Worm (Caenorhabditis elegans) whole organism, late embryonic: ENCODE measurements around the gene lys-5.

ENCODE experiments used
- K09A11.1 ChIP-seq: sonication (generic microtip); optimal IDR thresholded peaks from 2 replicates; lab custom pipeline; 2017; ENCODE audit warnings: antibody characterized with exemption, mild to moderate bottlenecking, missing genetic modification characterization, missing compliant biosample characterization; ENCODE audit not compliant: insufficient read depth
- ama-1 ChIP-seq: fragments of 150-350 bp; optimal IDR thresholded peaks from 2 replicates; lab custom pipeline; 2014
- ceh-14 ChIP-seq: sonication (generic microtip); optimal IDR thresholded peaks from 2 replicates; lab custom pipeline; 2016; ENCODE audit warnings: missing genotype, missing genetic modification characterization, missing compliant biosample characterization
- ceh-19 ChIP-seq: fragments of 200-800 bp; sonication (Bioruptor generic); optimal IDR thresholded peaks from 2 replicates; lab custom pipeline; 2018; ENCODE audit warnings: mild to moderate bottlenecking, missing genetic modification characterization, missing compliant biosample characterization
- ceh-34 ChIP-seq: sonication (generic microtip); optimal IDR thresholded peaks from 2 replicates; lab custom pipeline; 2016; ENCODE audit warnings: mild to moderate bottlenecking, missing genetic modification characterization, missing compliant biosample characterization
- ceh-6 ChIP-seq: fragments of 200-800 bp; sonication (Bioruptor generic); optimal IDR thresholded peaks from 2 replicates; lab custom pipeline; 2018; ENCODE audit warnings: mild to moderate bottlenecking, missing genetic modification characterization, missing compliant biosample characterization
- fkh-10 ChIP-seq: fragments of 150-350 bp; optimal IDR thresholded peaks from 2 replicates; lab custom pipeline; 2014; ENCODE audit warnings: missing biosample characterization, missing genetic modification reagents, missing genetic modification characterization
- fkh-6 ChIP-seq: sonication (generic microtip); optimal IDR thresholded peaks from 2 replicates; lab custom pipeline; 2016; ENCODE audit warnings: missing genetic modification characterization, missing compliant biosample characterization
- gmeb-2 ChIP-seq: sonication (generic microtip); optimal IDR thresholded peaks from 2 replicates; lab custom pipeline; 2016; ENCODE audit warnings: missing genetic modification characterization, inconsistent platforms, missing compliant biosample characterization
- hlh-6 ChIP-seq: sonication (generic microtip); optimal IDR thresholded peaks from 2 replicates; lab custom pipeline; 2016; ENCODE audit warnings: missing genotype, missing genetic modification characterization, missing compliant biosample characterization
- npax-4 ChIP-seq: sonication (generic microtip); optimal IDR thresholded peaks from 2 replicates; lab custom pipeline; 2016; ENCODE audit warnings: missing genetic modification characterization, missing compliant biosample characterization
- pqm-1 ChIP-seq: sonication (generic microtip); optimal IDR thresholded peaks from 2 replicates; lab custom pipeline; 2016; ENCODE audit warnings: missing genetic modification characterization, missing compliant biosample characterization
- syd-9 ChIP-seq: sonication (generic microtip); optimal IDR thresholded peaks from 2 replicates; lab custom pipeline; 2016; ENCODE audit warnings: mild to moderate bottlenecking, missing genetic modification characterization, moderate library complexity, missing compliant biosample characterization
- tbx-2 ChIP-seq: sonication (generic microtip); optimal IDR thresholded peaks from 2 replicates; lab custom pipeline; 2016; ENCODE audit warnings: missing genetic modification characterization, missing compliant biosample characterization

DNA sequence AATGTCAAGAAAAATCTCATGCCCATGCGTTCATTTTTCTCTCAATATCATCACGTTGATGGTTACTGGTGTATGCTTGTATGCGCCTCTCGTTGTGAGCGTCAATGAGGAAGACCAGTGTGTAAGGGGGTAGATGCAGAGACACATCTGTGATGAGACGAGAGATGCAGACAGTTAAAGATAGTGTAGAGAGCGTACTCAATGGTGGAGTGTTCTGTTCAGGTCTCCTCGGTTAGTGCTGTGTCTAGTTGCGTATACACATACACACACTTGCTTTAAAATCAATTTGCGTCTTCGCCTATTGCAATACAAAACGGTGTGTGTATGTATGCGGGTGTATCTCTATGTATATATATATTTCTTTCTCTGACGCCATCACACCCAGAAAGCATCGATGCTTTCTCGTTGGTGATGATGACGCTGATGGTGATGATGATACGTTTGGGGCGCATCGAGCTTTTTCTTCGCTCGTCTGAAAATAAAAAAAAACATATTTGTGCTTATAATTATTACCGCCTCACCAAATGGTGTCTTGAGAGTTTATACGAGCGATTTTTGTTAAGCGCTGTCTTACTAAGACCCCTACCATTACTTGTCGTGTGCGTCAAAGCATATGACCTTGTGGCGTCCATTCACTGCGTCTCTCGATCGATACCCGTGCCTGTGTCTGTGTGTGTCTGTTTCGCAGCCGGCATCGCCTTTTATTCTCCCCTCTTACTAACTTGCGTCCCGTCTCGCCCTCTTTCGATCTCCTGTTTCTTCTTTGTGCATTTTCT lies 31.8 kb downstream of the lys-5 start, which contains the start of gene F40F11.3:
- TF ChIP-seq ceh-19 (GFP tag; lab: Kevin White, UChicago) (peak; percentile 41), fkh-6 (tag; lab: Kevin White, UChicago) (no peak), gmeb-2 (tag; lab: Kevin White, UChicago) (no peak), ceh-6 (GFP tag; lab: Kevin White, UChicago) (peak; percentile 16), ama-1 (lab: Kevin White, UChicago) (no peak), fkh-10 (GFP tag; lab: Kevin White, UChicago) (peak; percentile 61), syd-9 (tag; lab: Kevin White, UChicago) (no peak), hlh-6 (tag; lab: Kevin White, UChicago) (no peak), ceh-34 (peak; percentile 70), pqm-1 (tag; lab: Kevin White, UChicago) (no peak), tbx-2 (tag; lab: Kevin White, UChicago) (peak; percentile 80), ceh-14 (tag; lab: Kevin White, UChicago) (peak; percentile 36), K09A11.1 (tag; lab: Kevin White, UChicago) (peak; percentile 1), npax-4 (tag; lab: Kevin White, UChicago) (no peak)
